Fruit fly (Drosophila melanogaster) whole organism, wandering third instar larva: Measurements from ENCODE around the gene sing.

ENCODE experiments used
- Dfd ChIP-seq: fragments of >200 bp; optimal IDR thresholded peaks from 2 replicates; lab custom pipeline; 2017; ENCODE audit warnings: missing biosample characterization, missing genetic modification characterization
- GATAd ChIP-seq: sonication (Bioruptor generic); optimal IDR thresholded peaks from 2 replicates; lab custom pipeline; 2016; ENCODE audit warnings: missing biosample characterization, missing genetic modification characterization
- HLH106 ChIP-seq: fragments of 200-800 bp; optimal IDR thresholded peaks from 3 replicates; lab custom pipeline; 2019; ENCODE audit warnings: missing biosample characterization, mild to moderate bottlenecking, missing genetic modification characterization, moderate library complexity
- Hr83 ChIP-seq: fragments of 200-300 bp; sonication (Bioruptor generic); optimal IDR thresholded peaks from 2 replicates; lab custom pipeline; 2016; ENCODE audit warnings: missing biosample characterization, mild to moderate bottlenecking, missing genetic modification characterization, moderate library complexity; ENCODE audit not compliant: poor library complexity, severe bottlenecking
- lola ChIP-seq: fragments of >200 bp; optimal IDR thresholded peaks from 2 replicates; lab custom pipeline; 2017; ENCODE audit warnings: missing biosample characterization, missing genetic modification characterization
- pan ChIP-seq: fragments of >200 bp; optimal IDR thresholded peaks from 2 replicates; lab custom pipeline; 2017
- psq ChIP-seq: fragments of 200-800 bp; sonication (Bioruptor generic); optimal IDR thresholded peaks from 3 replicates; lab custom pipeline; 2017; ENCODE audit warnings: missing biosample characterization, mild to moderate bottlenecking, missing genetic modification characterization, moderate library complexity
- sv ChIP-seq: fragments of 200-800 bp; sonication (Bioruptor generic); optimal IDR thresholded peaks from 3 replicates; lab custom pipeline; 2016; ENCODE audit warnings: missing biosample characterization, missing genetic modification characterization
- tai ChIP-seq: sonication (Bioruptor generic); optimal IDR thresholded peaks from 2 replicates; lab custom pipeline; 2016; ENCODE audit warnings: missing biosample characterization, missing genetic modification characterization

- TF ChIP-seq GATAd (GFP tag; lab: Kevin White, UChicago) (no peak), lola (GFP tag; lab: Kevin White, UChicago) (no peak), HLH106 (no peak), psq (GFP tag; lab: Kevin White, UChicago) (no peak), Dfd (no peak), tai (GFP tag; lab: Kevin White, UChicago) (no peak), pan (lab: Kevin White, UChicago) (no peak), sv (GFP tag; lab: Kevin White, UChicago) (no peak), Hr83 (GFP tag; lab: Kevin White, UChicago) (no peak)
Observed at dm6 chrX:16718169-16718723, 39.1 kb downstream of the sing start.
